Fruit fly (Drosophila melanogaster): ENCODE results near the gene bowl.
A peak's percentile ranks its signal among the peaks of the same experiment; 100 is the strongest.

bowl gene

DNA sequence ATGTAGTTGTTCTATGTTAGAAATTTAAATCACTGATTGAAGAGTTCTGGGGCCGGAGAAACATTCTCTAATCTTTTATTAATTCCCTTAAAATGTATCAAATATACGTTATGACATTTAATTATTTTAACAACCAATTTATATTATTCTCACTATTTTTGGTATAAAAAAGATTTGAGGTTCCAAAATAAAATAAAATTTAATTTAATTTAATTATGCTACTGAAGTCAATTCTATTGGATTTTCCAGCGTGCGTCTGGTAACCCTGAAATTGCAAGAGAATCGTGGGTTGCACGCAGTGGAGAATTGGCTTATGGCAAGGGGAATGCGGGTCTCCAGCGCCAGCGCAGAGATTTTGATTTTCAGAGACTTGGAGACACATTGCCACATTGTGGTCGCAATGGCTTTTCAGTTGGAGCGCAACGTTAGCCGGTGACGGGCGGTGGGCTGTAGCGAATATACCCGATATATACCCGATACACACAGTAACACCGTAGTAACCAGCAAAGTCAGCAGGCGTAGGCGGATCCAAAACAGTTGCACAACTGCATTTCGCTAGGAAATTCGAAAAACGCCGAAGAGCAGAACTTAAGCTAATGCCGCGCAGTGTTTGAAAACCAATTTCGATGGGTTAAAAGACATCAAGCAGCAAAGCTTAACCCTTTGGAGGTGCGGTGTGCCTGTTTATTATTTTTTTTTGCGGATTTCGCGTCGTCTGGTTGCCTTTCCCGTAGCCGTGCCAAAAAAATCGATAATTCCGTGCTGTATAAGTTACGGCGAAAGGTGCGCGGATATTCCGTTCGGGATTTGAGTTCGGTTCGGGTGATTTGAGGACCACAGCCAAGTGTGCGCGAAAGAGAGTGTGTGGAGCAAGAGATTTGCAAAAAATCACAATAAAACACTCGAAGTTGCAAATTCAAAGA is 34.0 kb downstream of the bowl start (continued):
- TF ChIP-seq CG16779 (tag; optimal IDR thresholded peaks at IDR 0.05) = no peak
- TF ChIP-seq Hr39 (GFP tag; optimal IDR thresholded peaks at IDR 0.05) = no peak
- peak; percentile 21 to 25 for TF ChIP-seq ss (GFP tag; optimal IDR thresholded peaks at IDR 0.05)
- TF ChIP-seq cyc (GFP tag; optimal IDR thresholded peaks at IDR 0.05) = no peak

DNA sequence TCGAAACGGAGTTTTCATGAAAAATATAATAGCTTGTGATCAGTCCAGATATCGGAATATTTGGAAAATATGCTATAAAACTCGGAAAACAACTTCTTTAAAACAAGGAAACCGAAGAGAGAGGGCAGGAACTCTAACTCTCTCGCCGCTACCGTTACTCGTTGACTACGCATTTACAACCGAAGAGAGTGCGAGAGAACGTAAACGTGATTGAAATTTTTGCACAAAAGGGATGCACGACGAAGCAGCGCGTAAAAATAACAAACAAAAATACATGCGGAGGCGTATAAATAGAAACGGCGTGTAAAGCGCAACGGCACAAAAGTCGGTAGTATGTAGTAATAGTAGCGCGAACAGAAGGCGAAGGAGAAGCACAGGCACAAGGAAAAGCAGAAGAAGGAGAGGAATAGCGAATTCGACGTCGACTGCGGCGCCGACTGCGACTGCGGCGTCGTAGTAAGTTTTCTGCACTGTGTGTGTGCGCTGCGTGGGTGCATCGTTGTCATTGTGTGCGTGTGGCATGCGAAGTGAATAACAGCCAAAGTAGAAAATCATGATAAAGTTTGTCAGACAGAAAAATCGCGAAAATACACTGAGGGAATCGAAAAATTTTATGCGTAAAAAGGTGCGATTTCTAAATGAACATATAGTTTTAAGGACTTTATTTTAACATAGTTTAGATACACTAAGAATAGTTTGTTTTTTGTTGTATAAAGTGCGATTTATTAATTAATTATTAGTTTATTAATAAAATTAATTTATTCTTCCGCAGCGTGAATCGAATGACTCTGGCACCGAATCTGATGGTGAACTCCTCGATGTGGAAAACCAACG is 34.9 kb downstream of the bowl start:
- TF ChIP-seq CG31627 (GFP tag; optimal IDR thresholded peaks at IDR 0.05) (no peak), CG6808 (GFP tag; optimal IDR thresholded peaks at IDR 0.05) (no peak), CG6163 (GFP tag; IDR thresholded peaks at IDR 0.05) (peak; percentile 68; the same call in 2 of the 3 replicates), CG11294 (GFP tag; IDR thresholded peaks at IDR 0.05) (0 out of 2 replicates have a peak, but pooled peaks have one; percentile 17), net (GFP tag; optimal IDR thresholded peaks at IDR 0.05) (no peak), CG4318 (GFP tag; optimal IDR thresholded peaks at IDR 0.05) (no peak), pdm3 (GFP tag; optimal IDR thresholded peaks at IDR 0.05) (no peak), ss (GFP tag; optimal IDR thresholded peaks at IDR 0.05) (no peak), CG3919 (GFP tag; optimal IDR thresholded peaks at IDR 0.05) (peak; percentile 40), lz (GFP tag; optimal IDR thresholded peaks at IDR 0.05) (no peak), CG16779 (tag; optimal IDR thresholded peaks at IDR 0.05) (no peak), CG8119 (GFP tag; IDR thresholded peaks at IDR 0.05) (no peak; the same call in 2 of the 3 replicates), CG3032 (tag; optimal IDR thresholded peaks at IDR 0.05) (peak; percentile 23), CG10669 (GFP tag; optimal IDR thresholded peaks at IDR 0.05) (peak; percentile 19), salr (GFP tag; optimal IDR thresholded peaks at IDR 0.05) (no peak), svp (GFP tag) (no peak), CG15336 (GFP tag; IDR thresholded peaks at IDR 0.05) (peak; percentile 66), fkh (GFP tag; optimal IDR thresholded peaks at IDR 0.05) (no peak), Hr38 (GFP tag; optimal IDR thresholded peaks at IDR 0.05) (no peak), Ets96B (tag; optimal IDR thresholded peaks at IDR 0.05) (peak; percentile 35), CG32006 (GFP tag; optimal IDR thresholded peaks at IDR 0.05) (no peak), topi (GFP tag; optimal IDR thresholded peaks at IDR 0.05) (no peak), vri (GFP tag; optimal IDR thresholded peaks at IDR 0.05) (no peak), OdsH (GFP tag; optimal IDR thresholded peaks at IDR 0.05) (no peak), CG34406 (GFP tag; optimal IDR thresholded peaks at IDR 0.05) (peak; percentile 11), fd59A (GFP tag; optimal IDR thresholded peaks at IDR 0.05) (no peak), CG9139 (GFP tag; optimal IDR thresholded peaks at IDR 0.05) (no peak), achi (GFP tag; optimal IDR thresholded peaks at IDR 0.05) (peak; percentile 42), Sox102F (GFP tag; optimal IDR thresholded peaks at IDR 0.05) (no peak), Blimp-1 (GFP tag; optimal IDR thresholded peaks at IDR 0.05) (no peak), fd85E (GFP tag; optimal IDR thresholded peaks at IDR 0.05) (no peak), dac (GFP tag; optimal IDR thresholded peaks at IDR 0.05) (no peak), CG11762 (GFP tag; optimal IDR thresholded peaks at IDR 0.05; ENCODE audit: insufficient read depth) (no peak), CG7368 (GFP tag; optimal IDR thresholded peaks at IDR 0.05) (peak; percentile 13), CG10631 (GFP tag; optimal IDR thresholded peaks at IDR 0.05) (peak; percentile 17), Eip93F (GFP tag; optimal IDR thresholded peaks at IDR 0.05) (no peak), eg (GFP tag; IDR thresholded peaks at IDR 0.05) (peak; percentile 74), Lpt (GFP tag; optimal IDR thresholded peaks at IDR 0.05) (peak; percentile 40), CG6854 (GFP tag; optimal IDR thresholded peaks at IDR 0.05) (no peak), esn (GFP tag; optimal IDR thresholded peaks at IDR 0.05) (no peak)
